Fruit fly (Drosophila melanogaster): ENCODE data around the gene CG14989.

The CG14989 gene

DNA sequence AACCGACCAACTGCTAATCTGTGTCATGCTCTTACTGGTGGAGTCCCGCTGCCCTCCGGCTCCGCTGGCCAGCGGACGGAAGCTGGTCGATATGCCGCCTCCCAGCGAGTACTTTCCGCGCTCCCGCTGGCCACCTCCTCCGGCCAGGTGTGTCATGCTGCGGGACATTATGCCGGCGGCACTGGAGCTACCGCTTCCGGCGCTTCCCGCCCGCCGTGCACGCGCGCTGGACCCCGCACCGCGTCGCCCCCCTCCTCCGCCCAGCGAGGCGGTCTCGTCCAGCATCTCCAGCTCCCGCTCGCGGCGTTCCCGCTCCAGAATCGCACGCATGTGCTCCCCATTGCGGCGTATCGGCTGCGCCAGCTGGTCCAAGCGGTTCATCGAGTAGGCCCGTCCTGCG, 41.2 kb downstream of the CG14989 start:
- TF ChIP-seq CG9948 (tag; optimal IDR thresholded peaks at IDR 0.05): no peak
- TF ChIP-seq CG14655 (GFP tag; optimal IDR thresholded peaks at IDR 0.05): no peak
- no peak for TF ChIP-seq fd96Ca (GFP tag; IDR thresholded peaks at IDR 0.05)
- TF ChIP-seq D1 (tag; optimal IDR thresholded peaks at IDR 0.05): no peak
- no peak for TF ChIP-seq EcR (GFP tag; optimal IDR thresholded peaks at IDR 0.05)
- no peak for TF ChIP-seq Pif1B (GFP tag; optimal IDR thresholded peaks at IDR 0.05)
- no peak for TF ChIP-seq CG34367 (tag; optimal IDR thresholded peaks at IDR 0.05)
- no peak for TF ChIP-seq gl (tag; optimal IDR thresholded peaks at IDR 0.05)
- TF ChIP-seq CG12605 (GFP tag; IDR thresholded peaks at IDR 0.05): no peak
- TF ChIP-seq CG8159 (tag; optimal IDR thresholded peaks at IDR 0.05): no peak
- no peak for TF ChIP-seq Ets98B (GFP tag; IDR thresholded peaks at IDR 0.05)
- no peak for TF ChIP-seq CG10348 (GFP tag; IDR thresholded peaks at IDR 0.05)
- TF ChIP-seq Snoo (tag; optimal IDR thresholded peaks at IDR 0.05): no peak
- no peak for TF ChIP-seq Pif1A (GFP tag; optimal IDR thresholded peaks at IDR 0.05)
- no peak for TF ChIP-seq CG17806 (tag; optimal IDR thresholded peaks at IDR 0.05)

DNA sequence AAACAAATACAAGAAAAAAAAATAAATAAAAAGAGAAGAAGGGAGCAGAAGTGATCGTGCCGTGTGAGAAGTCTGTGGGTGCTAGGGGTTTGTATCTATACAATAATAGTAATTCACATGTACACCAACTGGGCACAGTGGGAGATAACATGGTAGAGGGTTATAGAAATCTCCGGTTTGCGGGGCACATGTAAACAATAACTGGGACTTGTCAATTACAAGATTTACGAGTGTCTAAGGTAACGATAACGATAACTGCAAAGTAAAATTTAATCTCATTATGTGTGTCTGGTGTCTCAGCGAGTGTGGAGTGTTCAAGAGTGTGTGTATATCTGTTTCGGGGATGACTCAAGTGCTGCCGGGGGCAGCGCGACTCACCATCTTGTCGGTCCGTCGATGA, 43.4 kb downstream of the CG14989 start:
- no peak for TF ChIP-seq CG4496 (GFP tag; IDR thresholded peaks at IDR 0.05)
- TF ChIP-seq rn (GFP tag; IDR thresholded peaks at IDR 0.05): no peak
- TF ChIP-seq CG15710 (tag; optimal IDR thresholded peaks at IDR 0.05): no peak
- no peak for TF ChIP-seq Pif1A (GFP tag; optimal IDR thresholded peaks at IDR 0.05)
- TF ChIP-seq CG34367 (tag; optimal IDR thresholded peaks at IDR 0.05): no peak
- TF ChIP-seq CG12605 (GFP tag; IDR thresholded peaks at IDR 0.05): no peak
- TF ChIP-seq CG17806 (tag; optimal IDR thresholded peaks at IDR 0.05): no peak
- no peak for TF ChIP-seq gl (tag; optimal IDR thresholded peaks at IDR 0.05)
- TF ChIP-seq CG8159 (tag; optimal IDR thresholded peaks at IDR 0.05): no peak
- TF ChIP-seq Snoo (tag; optimal IDR thresholded peaks at IDR 0.05): no peak
- no peak for TF ChIP-seq fd96Ca (GFP tag; IDR thresholded peaks at IDR 0.05)
- no peak for TF ChIP-seq CG32121 (GFP tag; IDR thresholded peaks at IDR 0.05)
- TF ChIP-seq Pif1B (GFP tag; optimal IDR thresholded peaks at IDR 0.05): no peak

DNA sequence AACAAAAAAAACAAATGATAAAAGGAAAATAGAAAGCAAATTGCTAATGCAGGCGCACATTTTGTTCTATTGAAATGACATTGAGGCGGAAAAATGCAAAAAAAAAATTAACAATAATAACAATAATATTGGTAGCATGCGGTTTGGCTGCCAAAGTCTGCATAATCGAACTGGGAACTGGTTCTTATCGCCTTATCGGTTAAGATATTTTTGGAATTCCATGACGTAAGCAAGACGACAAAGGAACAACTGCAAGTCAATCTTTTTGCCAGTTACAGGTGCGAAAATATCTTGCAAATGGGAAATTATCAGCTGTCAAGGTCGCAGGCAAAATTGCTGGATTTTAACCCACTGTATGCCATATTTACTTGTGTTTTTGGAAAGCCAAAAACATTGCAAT, 45.2 kb downstream of the CG14989 start:
- no peak for TF ChIP-seq CG9948 (tag; optimal IDR thresholded peaks at IDR 0.05)

DNA sequence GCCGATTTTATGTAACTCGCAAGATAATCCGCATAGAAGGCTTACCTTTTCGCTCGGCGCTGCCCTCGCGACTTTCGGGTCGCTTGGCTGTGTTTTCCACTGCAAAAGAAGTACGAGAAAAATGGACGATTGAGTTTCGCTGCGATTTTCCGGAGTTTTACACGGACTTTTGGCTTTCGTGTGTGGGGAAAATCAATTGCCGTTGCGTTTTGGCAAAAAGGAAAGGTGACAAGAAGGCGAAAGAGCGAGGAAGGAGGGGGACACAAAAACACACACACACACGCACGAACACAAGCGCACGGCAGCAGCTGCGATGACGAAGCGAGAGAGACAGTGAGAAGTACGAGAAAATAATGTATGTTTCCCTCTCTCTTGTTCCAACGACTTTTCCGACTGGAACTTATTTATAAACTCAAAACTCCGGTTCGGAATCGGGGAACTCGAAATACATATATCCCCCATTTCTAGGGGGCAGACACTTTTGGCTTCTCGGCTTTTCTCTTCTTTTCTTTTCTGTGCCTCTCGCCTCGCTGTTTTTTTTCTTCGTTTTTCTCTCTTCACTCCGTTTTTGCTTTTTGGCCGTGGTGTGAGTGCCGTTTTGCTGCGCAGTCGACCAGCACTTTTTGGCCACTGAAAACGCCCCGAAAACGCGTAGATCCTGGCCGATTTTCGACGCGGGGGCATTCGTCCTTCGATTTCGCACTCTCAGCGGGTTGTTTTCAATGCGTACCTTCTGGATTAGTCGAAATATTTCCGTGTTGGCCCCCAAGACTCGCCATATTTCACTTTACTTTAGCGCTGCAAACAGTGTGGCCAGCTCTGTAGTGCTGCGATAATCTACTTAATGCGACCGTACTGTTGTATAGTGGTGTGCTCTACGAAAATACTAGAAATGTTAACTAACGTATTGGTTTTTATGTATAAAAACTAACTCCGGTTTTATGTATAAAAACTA, 46.6 kb downstream of the CG14989 start, which contains the start of gene ens:
Gene ens (minus strand): TSS at position 827 of the 955 bp plus-strand sequence.
- TF ChIP-seq CG12605 (GFP tag; IDR thresholded peaks at IDR 0.05) (peak; percentile 17; the same call in 1 of the 2 replicates), EcR (GFP tag; optimal IDR thresholded peaks at IDR 0.05) (peak; percentile 14), CG15710 (tag; optimal IDR thresholded peaks at IDR 0.05) (peak; percentile 15), Snoo (tag; optimal IDR thresholded peaks at IDR 0.05) (peak; percentile 20), CG32121 (GFP tag; IDR thresholded peaks at IDR 0.05) (peak; percentile 40), CG9948 (tag; optimal IDR thresholded peaks at IDR 0.05) (no peak), Ets98B (GFP tag; IDR thresholded peaks at IDR 0.05) (no peak), gl (tag; optimal IDR thresholded peaks at IDR 0.05) (peak; percentile 31), CG34367 (tag; optimal IDR thresholded peaks at IDR 0.05) (peak; percentile 2)

DNA sequence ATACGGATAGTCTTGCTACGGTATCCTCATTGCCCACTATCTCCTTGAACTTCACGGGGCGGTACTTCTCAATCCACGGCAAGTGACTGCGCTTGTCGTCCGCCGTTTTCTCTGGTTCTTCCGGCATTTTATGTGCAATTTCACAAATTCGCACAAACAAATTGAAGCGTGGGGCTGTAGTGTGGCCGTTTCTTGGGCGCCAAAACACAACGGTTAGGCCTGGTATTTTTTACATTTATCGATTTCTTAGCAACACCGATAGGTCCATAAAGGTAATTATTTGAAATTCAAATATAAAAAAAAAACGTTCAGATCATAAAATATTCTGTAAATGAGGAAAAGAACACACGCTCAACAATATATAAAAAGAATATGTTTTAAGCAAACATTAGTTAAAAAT, 48.5 kb downstream of the CG14989 start, which contains the start of gene RfC4:
Gene RfC4 (minus strand): TSS at position 182 of the 400 bp plus-strand sequence.
- TF ChIP-seq Snoo (tag; optimal IDR thresholded peaks at IDR 0.05): no peak
- TF ChIP-seq CG15710 (tag; optimal IDR thresholded peaks at IDR 0.05): no peak
- no peak for TF ChIP-seq rn (GFP tag; IDR thresholded peaks at IDR 0.05)
- TF ChIP-seq CG17806 (tag; optimal IDR thresholded peaks at IDR 0.05): no peak
- no peak for TF ChIP-seq gl (tag; optimal IDR thresholded peaks at IDR 0.05)
- TF ChIP-seq Ets98B (GFP tag; IDR thresholded peaks at IDR 0.05): no peak
- no peak for TF ChIP-seq CG34367 (tag; optimal IDR thresholded peaks at IDR 0.05)
- no peak for TF ChIP-seq CG12605 (GFP tag; IDR thresholded peaks at IDR 0.05)
- no peak for TF ChIP-seq fd96Ca (GFP tag; IDR thresholded peaks at IDR 0.05)
- TF ChIP-seq Pif1B (GFP tag; optimal IDR thresholded peaks at IDR 0.05): no peak
- no peak for TF ChIP-seq CG4496 (GFP tag; IDR thresholded peaks at IDR 0.05)
- TF ChIP-seq EcR (GFP tag; optimal IDR thresholded peaks at IDR 0.05): no peak
- no peak for TF ChIP-seq Pif1A (GFP tag; optimal IDR thresholded peaks at IDR 0.05)
- TF ChIP-seq CG14655 (GFP tag; optimal IDR thresholded peaks at IDR 0.05): no peak
- TF ChIP-seq CG8301 (tag; optimal IDR thresholded peaks at IDR 0.05): no peak
- TF ChIP-seq CG9948 (tag; optimal IDR thresholded peaks at IDR 0.05): no peak
- TF ChIP-seq CG13204 (GFP tag; optimal IDR thresholded peaks at IDR 0.05): no peak
- no peak for TF ChIP-seq CG10348 (GFP tag; IDR thresholded peaks at IDR 0.05)

DNA sequence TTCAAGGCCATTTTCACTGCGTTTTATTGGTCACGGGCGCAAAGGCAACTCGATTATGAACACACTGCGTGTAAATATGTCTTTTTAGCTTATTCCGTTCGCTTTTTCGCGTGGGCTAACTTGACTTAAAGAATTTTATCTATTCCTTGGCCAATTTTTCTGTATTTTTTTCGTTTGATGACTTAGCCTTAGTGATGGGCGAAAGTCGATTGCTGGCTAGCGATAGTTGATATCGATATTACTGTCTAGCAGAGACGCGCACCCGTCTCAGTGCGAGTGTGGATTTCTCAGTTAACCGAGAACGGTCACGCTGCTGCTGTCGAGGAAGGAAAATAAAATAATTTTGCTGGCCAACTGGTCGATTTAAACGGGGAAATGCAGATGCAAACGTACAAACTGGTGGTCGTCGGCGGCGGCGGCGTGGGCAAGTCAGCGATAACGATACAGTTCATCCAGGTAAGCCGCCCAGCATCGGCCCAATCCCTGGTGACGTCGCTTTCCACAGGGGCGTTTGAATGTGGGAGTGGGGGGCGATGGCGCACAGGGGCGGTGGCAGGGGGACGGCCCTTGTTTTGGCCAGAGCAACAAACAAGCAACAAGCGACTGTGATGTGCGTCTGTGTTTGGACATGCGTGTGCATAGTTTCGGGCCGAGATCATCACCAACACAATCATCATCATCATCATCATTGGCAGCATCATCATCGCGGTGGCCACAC, 51.6 kb downstream of the CG14989 start, which contains the start of the genes Rop and Ras64B:
Gene Rop (minus strand): TSS at position 193 of the 718 bp plus-strand sequence.
Gene Ras64B (plus strand): TSS at position 273 of the 718 bp plus-strand sequence.
- peak; percentile 57 for TF ChIP-seq EcR (GFP tag; optimal IDR thresholded peaks at IDR 0.05)
- TF ChIP-seq Pif1B (GFP tag; optimal IDR thresholded peaks at IDR 0.05): no peak
- peak; percentile 23; the same call in 1 of the 2 replicates for TF ChIP-seq Ets98B (GFP tag; IDR thresholded peaks at IDR 0.05)
- TF ChIP-seq CG15710 (tag; optimal IDR thresholded peaks at IDR 0.05): peak; percentile 1
- TF ChIP-seq CG14655 (GFP tag; optimal IDR thresholded peaks at IDR 0.05): no peak
- no peak for TF ChIP-seq Pif1A (GFP tag; optimal IDR thresholded peaks at IDR 0.05)

Data from whole organism, pupa.